Worm (Caenorhabditis elegans): Measurements from ENCODE around the gene C10B5.3.

DNA sequence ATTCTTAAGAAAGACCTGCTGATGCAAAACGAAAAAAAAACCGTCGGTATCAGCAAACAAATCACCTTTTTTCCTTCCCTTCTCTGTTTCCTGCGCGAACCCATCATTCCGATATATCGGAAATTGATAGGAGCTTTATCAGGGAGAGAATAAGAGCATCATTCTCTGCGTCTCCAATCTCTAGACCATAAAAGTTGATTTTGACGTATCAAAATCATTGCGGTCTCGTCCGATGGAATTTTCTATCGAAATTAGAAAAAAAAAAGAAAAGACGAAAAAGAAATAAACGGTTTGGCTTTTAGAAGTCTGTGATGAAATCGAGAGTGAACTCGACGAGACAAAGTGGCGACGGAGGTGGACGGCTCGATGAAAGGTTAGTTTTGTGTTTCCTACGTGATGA, 39.0 kb downstream of the C10B5.3 start, which contains the start of gene stdh-4:
- TF ChIP-seq unc-62 (GFP tag; optimal IDR thresholded peaks at IDR 0.05 in 1 of 2), result no peak
- no peak for TF ChIP-seq unc-62 (tag; optimal IDR thresholded peaks at IDR 0.05)
- no peak for TF ChIP-seq ces-1 (GFP tag; optimal IDR thresholded peaks at IDR 0.05)

All from whole organism, L4 larva.